Worm (Caenorhabditis elegans): ENCODE results near the gene fozi-1.
A peak's percentile ranks its signal among the peaks of the same experiment; 100 is the strongest.

The fozi-1 gene

DNA sequence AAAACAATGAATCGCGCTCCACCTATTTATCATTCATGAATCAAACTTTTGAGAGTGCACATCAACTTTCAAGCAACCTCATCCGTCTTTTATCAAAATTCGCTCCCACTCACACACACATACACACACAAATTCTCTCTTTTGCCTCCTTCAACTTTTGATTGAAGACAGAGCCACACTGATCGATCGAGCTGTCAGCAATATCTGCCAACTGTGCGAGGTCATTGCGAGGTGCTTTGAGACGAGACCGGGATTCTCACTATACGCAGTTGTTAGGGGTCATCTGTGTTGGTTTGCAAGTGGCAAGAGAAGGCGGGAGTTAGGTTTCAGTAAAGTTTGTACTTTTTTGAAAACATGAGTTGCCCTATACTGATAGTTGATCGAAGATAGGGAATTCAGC, 64.5 kb downstream of the fozi-1 start:
- TF ChIP-seq R02D3.7 (tag; optimal IDR thresholded peaks at IDR 0.05) (no peak), skn-1 (tag; optimal IDR thresholded peaks at IDR 0.05) (no peak), F13H6.1 (tag; optimal IDR thresholded peaks at IDR 0.05) (peak; percentile 36), nhr-129 (tag; optimal IDR thresholded peaks at IDR 0.05) (peak; percentile 49)

Data from whole organism, L2 larva.